Worm (Caenorhabditis elegans): Measurements from ENCODE around the gene F33D4.6.

- TF ChIP-seq rec-8 (tag; optimal IDR thresholded peaks at IDR 0.05) (no peak), sea-2 (GFP tag; IDR thresholded peaks at IDR 0.05) (no peak), lin-35 (GFP tag; optimal IDR thresholded peaks at IDR 0.05) (no peak), mes-4 (tag; optimal IDR thresholded peaks at IDR 0.05) (no peak), F57A8.1 (GFP tag; optimal IDR thresholded peaks at IDR 0.05) (no peak)
Measured at ce11 chrIV:7764319-7764718, 46.5 kb upstream of the F33D4.6 start.
